Worm (Caenorhabditis elegans): ENCODE results near the gene Y62E10A.23.

Y62E10A.23 gene

ce11 chrIV:13364869-13365268, 21.3 kb upstream of the Y62E10A.23 start, which contains the start of gene srsx-25:
Gene srsx-25, plus strand, starts transcription at chrIV:13365169.
- TF ChIP-seq flt-1 (GFP tag; IDR thresholded peaks at IDR 0.05) (no peak), cog-1 (tag; optimal IDR thresholded peaks at IDR 0.05) (no peak), T22C8.4 (GFP tag; IDR thresholded peaks at IDR 0.05) (no peak), klf-2 (GFP tag; conservative IDR thresholded peaks at IDR 0.05) (no peak), ztf-29 (GFP tag; IDR thresholded peaks at IDR 0.05) (no peak), ref-1 (GFP tag; conservative IDR thresholded peaks at IDR 0.05) (no peak), med-1 (GFP tag; optimal IDR thresholded peaks at IDR 0.05; ENCODE audit: insufficient read depth) (no peak), ztf-23 (GFP tag; IDR thresholded peaks at IDR 0.05) (no peak), tab-1 (GFP tag; IDR thresholded peaks at IDR 0.05) (no peak)

DNA sequence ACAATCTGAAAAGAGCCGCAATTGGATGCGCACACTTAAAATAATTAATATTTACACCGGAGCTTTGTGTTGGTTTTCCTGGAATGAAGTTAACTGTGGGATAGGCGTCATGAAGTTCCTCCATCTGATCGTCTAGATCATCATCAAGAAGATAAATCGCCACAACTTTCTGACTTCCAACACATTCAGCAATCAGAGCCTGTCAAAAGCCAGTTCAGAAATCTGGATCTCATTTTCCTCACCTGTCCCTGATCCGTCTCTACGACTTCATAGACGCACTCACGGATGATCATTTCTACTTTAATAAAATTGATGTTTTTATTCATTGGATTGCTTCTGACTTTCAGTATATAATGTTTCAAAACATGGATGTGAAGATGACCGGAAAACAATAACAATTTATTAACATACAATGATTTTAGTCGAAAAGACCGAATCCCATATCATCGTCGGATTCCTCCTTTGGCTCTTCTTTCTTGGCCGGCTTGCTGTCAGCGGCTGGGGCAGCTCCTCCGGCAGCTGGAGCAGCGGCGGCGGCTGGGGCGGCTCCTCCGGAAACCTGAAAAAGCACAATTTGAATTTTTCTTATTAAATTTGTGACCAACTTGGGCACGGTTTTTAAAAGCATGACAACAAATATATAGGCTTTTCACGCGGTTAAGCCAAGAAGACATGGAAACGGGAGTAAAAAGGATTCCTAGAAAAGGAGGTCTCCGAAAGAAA, 16.8 kb upstream of the Y62E10A.23 start, which contains the start of gene agt-1:
Gene agt-1, minus strand, starts transcription at position 293 of the 723 bp plus-strand sequence.
- no peak for TF ChIP-seq ztf-29 (GFP tag; IDR thresholded peaks at IDR 0.05)
- TF ChIP-seq ref-1 (GFP tag; conservative IDR thresholded peaks at IDR 0.05), result no peak
- no peak for TF ChIP-seq tab-1 (GFP tag; IDR thresholded peaks at IDR 0.05)
- TF ChIP-seq klf-2 (GFP tag; conservative IDR thresholded peaks at IDR 0.05), result no peak
- TF ChIP-seq flt-1 (GFP tag; IDR thresholded peaks at IDR 0.05), result no peak
- no peak for TF ChIP-seq cog-1 (tag; optimal IDR thresholded peaks at IDR 0.05)
- no peak for TF ChIP-seq T22C8.4 (GFP tag; IDR thresholded peaks at IDR 0.05)
- TF ChIP-seq ztf-23 (GFP tag; IDR thresholded peaks at IDR 0.05), result no peak
- TF ChIP-seq med-1 (GFP tag; optimal IDR thresholded peaks at IDR 0.05; ENCODE audit: insufficient read depth), result no peak

DNA sequence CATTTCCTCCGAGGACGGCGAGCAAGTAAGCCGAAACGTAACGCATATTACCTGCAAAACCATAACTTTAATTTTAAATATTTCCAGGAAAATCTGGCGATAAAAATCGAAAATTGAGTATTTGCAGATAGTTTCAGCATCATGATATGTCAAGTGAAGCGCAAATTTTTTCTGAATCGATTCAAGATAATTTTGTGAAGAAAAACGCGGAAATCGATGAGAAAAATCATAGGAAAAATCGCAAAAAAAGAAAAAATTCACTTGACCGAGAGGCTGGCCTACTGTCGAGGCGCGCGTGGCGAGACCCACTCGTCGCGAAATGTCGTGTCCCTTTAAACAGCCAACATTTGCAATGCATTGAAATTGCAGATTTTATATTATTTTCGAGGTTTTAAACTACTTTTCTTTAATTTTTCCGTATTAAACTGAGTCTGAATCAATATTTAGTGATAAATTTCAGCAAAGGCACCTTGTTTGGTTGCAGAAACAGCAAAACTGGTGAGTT, 15.8 kb upstream of the Y62E10A.23 start, which contains the start of the genes rla-2, popl-7 and Y62E10A.24:
Gene rla-2, minus strand, starts transcription at position 51 of the 505 bp plus-strand sequence.
Gene popl-7, plus strand, starts transcription at position 455 of the 505 bp plus-strand sequence.
Gene Y62E10A.24, plus strand, starts transcription at position 476 of the 505 bp plus-strand sequence.
- no peak for TF ChIP-seq ztf-23 (GFP tag; IDR thresholded peaks at IDR 0.05)
- no peak for TF ChIP-seq ref-1 (GFP tag; conservative IDR thresholded peaks at IDR 0.05)
- TF ChIP-seq flt-1 (GFP tag; IDR thresholded peaks at IDR 0.05), result no peak
- no peak for TF ChIP-seq med-1 (GFP tag; optimal IDR thresholded peaks at IDR 0.05; ENCODE audit: insufficient read depth)
- TF ChIP-seq tab-1 (GFP tag; IDR thresholded peaks at IDR 0.05), result no peak
- no peak for TF ChIP-seq ztf-29 (GFP tag; IDR thresholded peaks at IDR 0.05)
- no peak for TF ChIP-seq T22C8.4 (GFP tag; IDR thresholded peaks at IDR 0.05)
- no peak for TF ChIP-seq klf-2 (GFP tag; conservative IDR thresholded peaks at IDR 0.05)
- no peak for TF ChIP-seq cog-1 (tag; optimal IDR thresholded peaks at IDR 0.05)

ce11 chrIV:13371699-13372098, 14.4 kb upstream of the Y62E10A.23 start, which contains the start of gene Y62E10A.6:
Gene Y62E10A.6, plus strand, starts transcription at chrIV:13371999.
- TF ChIP-seq cog-1 (tag; optimal IDR thresholded peaks at IDR 0.05) (no peak), klf-2 (GFP tag; conservative IDR thresholded peaks at IDR 0.05) (no peak), tab-1 (GFP tag; IDR thresholded peaks at IDR 0.05) (no peak), flt-1 (GFP tag; IDR thresholded peaks at IDR 0.05) (no peak), T22C8.4 (GFP tag; IDR thresholded peaks at IDR 0.05) (no peak), ztf-23 (GFP tag; IDR thresholded peaks at IDR 0.05) (no peak), med-1 (GFP tag; optimal IDR thresholded peaks at IDR 0.05; ENCODE audit: insufficient read depth) (no peak), ref-1 (GFP tag; conservative IDR thresholded peaks at IDR 0.05) (no peak), ztf-29 (GFP tag; IDR thresholded peaks at IDR 0.05) (no peak)

- no peak for TF ChIP-seq ref-1 (GFP tag; conservative IDR thresholded peaks at IDR 0.05)
- no peak for TF ChIP-seq cog-1 (tag; optimal IDR thresholded peaks at IDR 0.05)
- peak; percentile 55 for TF ChIP-seq T22C8.4 (GFP tag; IDR thresholded peaks at IDR 0.05)
- TF ChIP-seq flt-1 (GFP tag; IDR thresholded peaks at IDR 0.05), result no peak
- no peak for TF ChIP-seq klf-2 (GFP tag; conservative IDR thresholded peaks at IDR 0.05)
Observed at ce11 chrIV:13374918-13375317, 11.2 kb upstream of the Y62E10A.23 start.

DNA sequence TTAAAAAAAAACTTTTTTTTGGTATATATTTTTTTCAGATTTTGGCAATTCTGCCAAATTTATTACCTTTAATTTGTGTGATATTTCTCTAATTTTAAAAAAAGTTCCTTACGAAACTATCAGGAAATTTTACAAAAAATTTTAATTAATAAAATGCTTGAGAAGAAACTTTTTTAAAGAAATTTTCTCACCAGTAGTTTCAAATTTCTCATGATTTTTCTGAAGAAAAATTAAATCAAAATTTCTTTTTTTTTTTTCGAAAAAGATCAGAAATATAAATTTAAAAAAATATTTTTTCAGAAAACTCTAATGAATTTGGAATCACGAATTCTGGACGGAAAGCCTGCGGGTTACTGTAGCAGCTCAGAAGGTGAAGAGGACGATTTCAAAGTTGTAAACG, 8.4 kb upstream of the Y62E10A.23 start, which contains the start of gene mau-8:
Gene mau-8, plus strand, starts transcription at position 301 of the 400 bp plus-strand sequence.
- no peak for TF ChIP-seq ztf-29 (GFP tag; IDR thresholded peaks at IDR 0.05)

- TF ChIP-seq T22C8.4 (GFP tag; IDR thresholded peaks at IDR 0.05) (no peak), ztf-23 (GFP tag; IDR thresholded peaks at IDR 0.05) (no peak), tab-1 (GFP tag; IDR thresholded peaks at IDR 0.05) (no peak), klf-2 (GFP tag; conservative IDR thresholded peaks at IDR 0.05) (no peak), ztf-29 (GFP tag; IDR thresholded peaks at IDR 0.05) (no peak), flt-1 (GFP tag; IDR thresholded peaks at IDR 0.05) (no peak), med-1 (GFP tag; optimal IDR thresholded peaks at IDR 0.05; ENCODE audit: insufficient read depth) (no peak), ref-1 (GFP tag; conservative IDR thresholded peaks at IDR 0.05) (no peak), cog-1 (tag; optimal IDR thresholded peaks at IDR 0.05) (no peak)
Observed at ce11 chrIV:13380506-13380905, 5.6 kb upstream of the Y62E10A.23 start.

DNA sequence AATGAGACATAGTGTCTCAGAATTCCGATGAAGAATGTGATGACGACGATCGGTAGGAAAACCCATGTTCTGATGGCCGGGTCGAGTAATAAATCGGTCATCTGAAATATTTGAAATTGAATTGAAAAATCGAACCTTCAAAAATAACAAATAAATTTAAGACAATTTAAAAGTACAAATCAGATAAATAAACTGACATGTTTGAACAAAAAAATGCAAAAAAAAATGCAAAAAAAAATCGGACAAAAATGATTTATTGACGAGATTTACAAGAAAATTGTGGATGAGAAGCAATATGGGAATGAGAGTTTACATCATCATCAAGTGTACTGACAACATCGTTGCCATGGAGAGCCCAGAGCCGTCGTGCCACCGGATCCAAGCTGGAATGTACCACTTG, 4.3 kb upstream of the Y62E10A.23 start, which contains the start of gene emc-3:
Gene emc-3, minus strand, starts transcription at position 101 of the 400 bp plus-strand sequence.
- TF ChIP-seq ref-1 (GFP tag; conservative IDR thresholded peaks at IDR 0.05) (no peak), T22C8.4 (GFP tag; IDR thresholded peaks at IDR 0.05) (no peak), klf-2 (GFP tag; conservative IDR thresholded peaks at IDR 0.05) (no peak), tab-1 (GFP tag; IDR thresholded peaks at IDR 0.05) (no peak), flt-1 (GFP tag; IDR thresholded peaks at IDR 0.05) (no peak), med-1 (GFP tag; optimal IDR thresholded peaks at IDR 0.05; ENCODE audit: insufficient read depth) (no peak), cog-1 (tag; optimal IDR thresholded peaks at IDR 0.05) (no peak), ztf-29 (GFP tag; IDR thresholded peaks at IDR 0.05) (no peak), ztf-23 (GFP tag; IDR thresholded peaks at IDR 0.05) (no peak)

ce11 chrIV:13383763-13384436, 2.2 kb upstream of the Y62E10A.23 start, which contains the start of gene rab-19:
Gene rab-19, minus strand, starts transcription at chrIV:13384386.
- no peak for TF ChIP-seq med-1 (GFP tag; optimal IDR thresholded peaks at IDR 0.05; ENCODE audit: insufficient read depth)
- no peak for TF ChIP-seq ztf-29 (GFP tag; IDR thresholded peaks at IDR 0.05)
- no peak for TF ChIP-seq T22C8.4 (GFP tag; IDR thresholded peaks at IDR 0.05)
- no peak for TF ChIP-seq klf-2 (GFP tag; conservative IDR thresholded peaks at IDR 0.05)
